Worm (Caenorhabditis elegans) whole organism, young adult: ENCODE results near the gene F21H12.3.

Experiments
- B0019.2 ChIP-seq: fragments of 200-800 bp; sonication (Bioruptor generic); conservative IDR thresholded peaks from 2 replicates; pipeline ENCODE4 v1.3.6; 2022; ENCODE audit warnings: missing genetic modification reagents, missing genetic modification characterization, missing compliant biosample characterization
- B0261.1 ChIP-seq: sonication (generic microtip); optimal IDR thresholded peaks from 2 replicates; lab custom pipeline; 2016; ENCODE audit warnings: mild to moderate bottlenecking, missing genetic modification characterization, moderate library complexity, missing compliant biosample characterization
- C06A6.2 ChIP-seq: fragments of 200-800 bp; sonication (Bioruptor generic); conservative IDR thresholded peaks from 2 replicates; pipeline ENCODE4 v1.3.6; 2022; ENCODE audit warnings: missing genetic modification characterization, missing compliant biosample characterization
- F23B12.7 ChIP-seq: sonication (generic microtip); optimal IDR thresholded peaks from 2 replicates; lab custom pipeline; 2017; ENCODE audit warnings: missing genetic modification characterization, mild to moderate bottlenecking, missing compliant biosample characterization, antibody characterized with exemption, moderate library complexity; ENCODE audit not compliant: insufficient read depth
- F39B2.1 ChIP-seq: fragments of 200-800 bp; sonication (Bioruptor generic); IDR thresholded peaks from 2 replicates; pipeline ENCODE4 v1.3.6; 2022; ENCODE audit warnings: missing genetic modification reagents, missing genetic modification characterization, missing compliant biosample characterization
- K11D2.4 ChIP-seq: fragments of 200-800 bp; sonication (Bioruptor generic); IDR thresholded peaks from 2 replicates; pipeline ENCODE4 v1.3.6; 2022; ENCODE audit warnings: missing genetic modification reagents, missing genetic modification characterization, missing compliant biosample characterization
- T26A5.8 ChIP-seq: sonication (generic microtip); optimal IDR thresholded peaks from 2 replicates; lab custom pipeline; 2016; ENCODE audit warnings: missing genetic modification characterization, missing compliant biosample characterization
- Y53G8AR.9 ChIP-seq: fragments of 200-800 bp; sonication (Bioruptor generic); conservative IDR thresholded peaks from 2 replicates; pipeline ENCODE4 v1.3.6; 2022; ENCODE audit warnings: missing genetic modification reagents, missing genetic modification characterization, missing compliant biosample characterization
- Y56A3A.18 ChIP-seq: fragments of 200-800 bp; sonication (Bioruptor generic); IDR thresholded peaks from 2 replicates; pipeline ENCODE4 v1.3.6; 2022; ENCODE audit warnings: missing genetic modification reagents, missing genetic modification characterization, missing compliant biosample characterization
- ama-1 ChIP-seq, 3 experiments: fragments of 150-350 bp in 1 of 3; sonication (generic microtip) in 2 of 3; optimal IDR thresholded peaks; 2 replicates each; lab custom pipeline; 2014 to 2018; ENCODE audit warnings: missing biosample characterization in 2 of 3, missing genetic modification characterization in 2 of 3, missing genetic modification reagents in 2 of 3
- athp-1 ChIP-seq: sonication (generic microtip); optimal IDR thresholded peaks from 2 replicates; lab custom pipeline; 2017; ENCODE audit warnings: mild to moderate bottlenecking, missing genetic modification characterization, missing compliant biosample characterization
- attf-6 ChIP-seq: fragments of 200-800 bp; sonication (Bioruptor generic); IDR thresholded peaks from 2 replicates; pipeline ENCODE4 v1.3.6; 2022; ENCODE audit warnings: missing genetic modification reagents, missing genetic modification characterization, missing compliant biosample characterization
- ccch-3 ChIP-seq: fragments of 200-800 bp; sonication (Bioruptor generic); optimal IDR thresholded peaks from 2 replicates; lab custom pipeline; 2018; ENCODE audit warnings: mild to moderate bottlenecking, missing genetic modification characterization, missing compliant biosample characterization
- cebp-1 ChIP-seq, 2 experiments: fragments of 200-800 bp in 1 of 2; sonication (Bioruptor generic) in 1 of 2; sonication (generic microtip) in 1 of 2; IDR thresholded peaks in 1 of 2; optimal IDR thresholded peaks in 1 of 2; 2 replicates each; pipeline versions ENCODE4 v1.3.6 to Lab custom; 2017 to 2022; ENCODE audit warnings: missing compliant biosample characterization in 2 of 2, missing genetic modification characterization in 2 of 2, mild to moderate bottlenecking in 1 of 2, missing genetic modification reagents in 1 of 2, moderate library complexity in 1 of 2
- cebp-2 ChIP-seq: fragments of 200-800 bp; sonication (Bioruptor generic); IDR thresholded peaks from 2 replicates; pipeline ENCODE4 v1.3.6; 2022; ENCODE audit warnings: missing genetic modification characterization, missing compliant biosample characterization
- ceh-79 ChIP-seq: sonication (generic microtip); optimal IDR thresholded peaks from 2 replicates; lab custom pipeline; 2017; ENCODE audit warnings: mild to moderate bottlenecking, missing genetic modification characterization, missing compliant biosample characterization
- ceh-91 ChIP-seq: fragments of 200-800 bp; sonication (Bioruptor generic); IDR thresholded peaks from 2 replicates; pipeline ENCODE4 v1.3.6; 2022; ENCODE audit warnings: missing genetic modification reagents, missing genetic modification characterization, missing compliant biosample characterization
- chd-7 ChIP-seq: sonication (generic microtip); optimal IDR thresholded peaks from 2 replicates; lab custom pipeline; 2016; ENCODE audit warnings: mild to moderate bottlenecking, missing genetic modification characterization, moderate library complexity, missing compliant biosample characterization
- die-1 ChIP-seq: sonication (generic microtip); optimal IDR thresholded peaks from 2 replicates; lab custom pipeline; 2016; ENCODE audit warnings: missing genotype, mild to moderate bottlenecking, missing genetic modification characterization, missing compliant biosample characterization
- dox-1 ChIP-seq: fragments of 200-800 bp; sonication (Bioruptor generic); IDR thresholded peaks from 2 replicates; pipeline ENCODE4 v1.3.6; 2022; ENCODE audit warnings: missing genetic modification reagents, missing genetic modification characterization, missing compliant biosample characterization
- dpff-1 ChIP-seq: sonication (generic microtip); optimal IDR thresholded peaks from 2 replicates; lab custom pipeline; 2017; ENCODE audit warnings: mild to moderate bottlenecking, missing genetic modification characterization, missing compliant biosample characterization
- efl-1 ChIP-seq: fragments of 150-350 bp; optimal IDR thresholded peaks from 2 replicates; lab custom pipeline; 2014; ENCODE audit warnings: missing biosample characterization, missing genetic modification reagents, missing genetic modification characterization
- egl-44 ChIP-seq: fragments of 200-800 bp; sonication (Bioruptor generic); IDR thresholded peaks from 2 replicates; pipeline ENCODE4 v1.3.6; 2022; ENCODE audit warnings: missing genetic modification reagents, missing genetic modification characterization, missing compliant biosample characterization
- ekl-4 ChIP-seq: fragments of 200-800 bp; sonication (Bioruptor generic); IDR thresholded peaks from 2 replicates; pipeline ENCODE4 v1.3.6; 2022; ENCODE audit warnings: missing genetic modification reagents, missing genetic modification characterization, missing compliant biosample characterization
- ets-4 ChIP-seq: fragments of 200-800 bp; sonication (Bioruptor generic); optimal IDR thresholded peaks from 2 replicates; lab custom pipeline; 2018; ENCODE audit warnings: mild to moderate bottlenecking, missing genetic modification characterization, missing compliant biosample characterization
- hlh-12 ChIP-seq: sonication (generic microtip); optimal IDR thresholded peaks from 2 replicates; lab custom pipeline; 2016; ENCODE audit warnings: missing genetic modification characterization, missing compliant biosample characterization
- hmg-1.2 ChIP-seq: fragments of 200-800 bp; sonication (Bioruptor generic); IDR thresholded peaks from 2 replicates; pipeline ENCODE4 v1.3.6; 2022; ENCODE audit warnings: missing genetic modification reagents, missing genetic modification characterization, missing compliant biosample characterization
- hmg-20 ChIP-seq: fragments of 200-800 bp; sonication (Bioruptor generic); IDR thresholded peaks from 2 replicates; pipeline ENCODE4 v1.3.6; 2022; ENCODE audit warnings: missing genetic modification reagents, missing genetic modification characterization, missing compliant biosample characterization
- lag-1 ChIP-seq: fragments of 200-800 bp; sonication (Bioruptor generic); IDR thresholded peaks from 2 replicates; pipeline ENCODE4 v1.3.6; 2022; ENCODE audit warnings: missing genetic modification reagents, missing genetic modification characterization, missing compliant biosample characterization
- let-526 ChIP-seq: fragments of 200-800 bp; sonication (Bioruptor generic); IDR thresholded peaks from 2 replicates; pipeline ENCODE4 v1.3.6; 2022; ENCODE audit warnings: missing genetic modification reagents, missing genetic modification characterization, missing compliant biosample characterization
- lin-35 ChIP-seq, 3 experiments: fragments of 150-350 bp in 2 of 3; sonication (generic microtip) in 1 of 3; optimal IDR thresholded peaks; 2 replicates each; lab custom pipeline; 2014 to 2018; ENCODE audit warnings: missing biosample characterization in 3 of 3, missing genetic modification characterization in 3 of 3, missing genetic modification reagents in 3 of 3
- lsy-27 ChIP-seq: sonication (generic microtip); optimal IDR thresholded peaks from 2 replicates; lab custom pipeline; 2017; ENCODE audit warnings: missing genetic modification characterization, mild to moderate bottlenecking, missing compliant biosample characterization, antibody characterized with exemption, missing genotype, borderline replicate concordance; ENCODE audit not compliant: insufficient read depth
- madf-6 ChIP-seq: fragments of 200-800 bp; sonication (Bioruptor generic); IDR thresholded peaks from 2 replicates; pipeline ENCODE4 v1.3.6; 2022; ENCODE audit warnings: missing genetic modification reagents, missing genetic modification characterization, missing compliant biosample characterization
- mel-28 ChIP-seq: sonication (generic microtip); optimal IDR thresholded peaks from 2 replicates; lab custom pipeline; 2016; ENCODE audit warnings: borderline replicate concordance, mild to moderate bottlenecking, missing genetic modification characterization, missing compliant biosample characterization
- nfyb-1 ChIP-seq: fragments of 200-800 bp; sonication (Bioruptor generic); IDR thresholded peaks from 2 replicates; pipeline ENCODE4 v1.3.6; 2022; ENCODE audit warnings: missing genetic modification reagents, missing genetic modification characterization, missing compliant biosample characterization
- nhr-179 ChIP-seq: sonication (generic microtip); optimal IDR thresholded peaks from 2 replicates; lab custom pipeline; 2016; ENCODE audit warnings: mild to moderate bottlenecking, missing genetic modification characterization, missing compliant biosample characterization
- nhr-80 ChIP-seq: sonication (generic microtip); optimal IDR thresholded peaks from 2 replicates; lab custom pipeline; 2016; ENCODE audit warnings: missing genetic modification characterization, missing compliant biosample characterization
- sea-2 ChIP-seq: fragments of 200-800 bp; sonication (Bioruptor generic); IDR thresholded peaks from 2 replicates; pipeline ENCODE4 v1.3.6; 2022; ENCODE audit warnings: missing genetic modification characterization, missing compliant biosample characterization
- snpc-1.1 ChIP-seq: sonication (generic microtip); optimal IDR thresholded peaks from 2 replicates; lab custom pipeline; 2017; ENCODE audit warnings: missing genetic modification characterization, mild to moderate bottlenecking, missing compliant biosample characterization, antibody characterized with exemption, moderate library complexity, missing genotype, missing genetic modification reagents; ENCODE audit not compliant: insufficient read depth
- snpc-1.3 ChIP-seq: sonication (generic microtip); optimal IDR thresholded peaks from 2 replicates; lab custom pipeline; 2017; ENCODE audit warnings: missing genetic modification characterization, mild to moderate bottlenecking, missing compliant biosample characterization, antibody characterized with exemption, moderate library complexity, missing genotype, missing genetic modification reagents; ENCODE audit not compliant: insufficient read depth
- sptf-2 ChIP-seq: fragments of 200-800 bp; sonication (Bioruptor generic); optimal IDR thresholded peaks from 2 replicates; lab custom pipeline; 2018; ENCODE audit warnings: mild to moderate bottlenecking, missing genetic modification characterization, missing compliant biosample characterization
- xnd-1 ChIP-seq: sonication (generic microtip); optimal IDR thresholded peaks from 2 replicates; lab custom pipeline; 2016; ENCODE audit warnings: missing genotype, missing genetic modification reagents, missing genetic modification characterization, missing compliant biosample characterization
- zim-3 ChIP-seq: sonication (generic microtip); optimal IDR thresholded peaks from 2 replicates; lab custom pipeline; 2017; ENCODE audit warnings: mild to moderate bottlenecking, missing genetic modification characterization, moderate library complexity, missing compliant biosample characterization
- ztf-18 ChIP-seq: sonication (generic microtip); optimal IDR thresholded peaks from 2 replicates; lab custom pipeline; 2016; ENCODE audit warnings: missing genotype, mild to moderate bottlenecking, missing genetic modification characterization, missing compliant biosample characterization
- ztf-22 ChIP-seq: fragments of 200-800 bp; sonication (Bioruptor generic); optimal IDR thresholded peaks from 2 replicates; lab custom pipeline; 2018; ENCODE audit warnings: mild to moderate bottlenecking, missing genetic modification characterization, moderate library complexity, missing compliant biosample characterization
- ztf-25 ChIP-seq: fragments of 200-800 bp; sonication (Bioruptor generic); IDR thresholded peaks from 2 replicates; pipeline ENCODE4 v1.3.6; 2022; ENCODE audit warnings: missing genetic modification reagents, missing genetic modification characterization, missing compliant biosample characterization
- ztf-26 ChIP-seq: sonication (generic microtip); optimal IDR thresholded peaks from 2 replicates; lab custom pipeline; 2017; ENCODE audit warnings: missing genetic modification characterization, missing compliant biosample characterization
- ztf-28 ChIP-seq: fragments of 200-800 bp; sonication (Bioruptor generic); IDR thresholded peaks from 2 replicates; pipeline ENCODE4 v1.3.6; 2022; ENCODE audit warnings: missing genetic modification reagents, missing genetic modification characterization, missing compliant biosample characterization

F21H12.3 gene

ce11 chrII:6049546-6049945, 33.2 kb upstream of the F21H12.3 start:
- TF ChIP-seq egl-44 (GFP tag; lab: Robert Waterston, UW), result no peak
- no peak for TF ChIP-seq K11D2.4 (GFP tag; lab: Robert Waterston, UW)
- no peak for TF ChIP-seq ztf-26 (tag; lab: Kevin White, UChicago)
- TF ChIP-seq ztf-22 (GFP tag; lab: Kevin White, UChicago), result no peak
- no peak for TF ChIP-seq dpff-1 (tag; lab: Kevin White, UChicago)
- no peak for TF ChIP-seq hmg-20 (GFP tag; lab: Robert Waterston, UW)
- TF ChIP-seq B0019.2 (GFP tag; lab: Robert Waterston, UW), result no peak
- TF ChIP-seq Y56A3A.18, result no peak
- TF ChIP-seq xnd-1, result no peak
- no peak for TF ChIP-seq ceh-91 (GFP tag; lab: Robert Waterston, UW)
- no peak for TF ChIP-seq hlh-12
- no peak for TF ChIP-seq ama-1 (optimal IDR thresholded peaks at IDR 0.05; lab: Kevin White, UChicago)
- peak in 1 of 2 experiments; percentile 7 for TF ChIP-seq ama-1 (GFP tag; optimal IDR thresholded peaks at IDR 0.05; lab: Kevin White, UChicago)
- TF ChIP-seq ceh-79, result no peak
- 0 out of 2 replicates have a peak, but pooled peaks have one; percentile 14 for TF ChIP-seq madf-6 (GFP tag; lab: Robert Waterston, UW)
- no peak for TF ChIP-seq nfyb-1 (GFP tag; lab: Robert Waterston, UW)
- 0 out of 2 replicates have a peak, but pooled peaks have one; percentile 25 for TF ChIP-seq dox-1 (GFP tag; lab: Robert Waterston, UW)
- TF ChIP-seq sea-2 (GFP tag; lab: Robert Waterston, UW), result no peak
- TF ChIP-seq sptf-2 (GFP tag; lab: Kevin White, UChicago), result no peak
- TF ChIP-seq let-526, result no peak
- TF ChIP-seq nhr-179 (tag; lab: Kevin White, UChicago), result no peak
- TF ChIP-seq athp-1 (tag; lab: Kevin White, UChicago), result no peak
- TF ChIP-seq cebp-2 (GFP tag; lab: Robert Waterston, UW), result no peak
- TF ChIP-seq zim-3, result no peak
- no peak for TF ChIP-seq chd-7 (tag; lab: Kevin White, UChicago)
- no peak for TF ChIP-seq F23B12.7
- no peak for TF ChIP-seq die-1 (tag; lab: Kevin White, UChicago)
- no peak for TF ChIP-seq T26A5.8 (tag; lab: Kevin White, UChicago)
- TF ChIP-seq lin-35 (GFP tag; optimal IDR thresholded peaks at IDR 0.05; lab: Kevin White, UChicago), result no peak
- no peak for TF ChIP-seq lag-1 (GFP tag; lab: Robert Waterston, UW)
- TF ChIP-seq hmg-1.2 (GFP tag; lab: Robert Waterston, UW), result no peak
- TF ChIP-seq F39B2.1 (GFP tag; lab: Robert Waterston, UW), result no peak
- TF ChIP-seq ztf-18 (tag; lab: Kevin White, UChicago), result peak; percentile 75
- TF ChIP-seq ccch-3 (GFP tag; lab: Kevin White, UChicago), result no peak
- TF ChIP-seq B0261.1 (tag; lab: Kevin White, UChicago), result no peak
- no peak for TF ChIP-seq ekl-4 (GFP tag; lab: Robert Waterston, UW)
- TF ChIP-seq mel-28 (tag; lab: Kevin White, UChicago), result no peak
- no peak for TF ChIP-seq lsy-27 (tag; lab: Kevin White, UChicago)
- TF ChIP-seq snpc-1.3 (tag; lab: Kevin White, UChicago), result no peak
- TF ChIP-seq ztf-28 (GFP tag; lab: Robert Waterston, UW), result no peak
- no peak for TF ChIP-seq efl-1 (GFP tag; lab: Kevin White, UChicago)
- TF ChIP-seq cebp-1 (GFP tag; IDR thresholded peaks at IDR 0.05; lab: Robert Waterston, UW), result no peak
- peak; percentile 1 for TF ChIP-seq cebp-1 (tag; optimal IDR thresholded peaks at IDR 0.05; lab: Kevin White, UChicago)
- TF ChIP-seq attf-6 (GFP tag; lab: Robert Waterston, UW), result no peak
- TF ChIP-seq ztf-25 (GFP tag; lab: Robert Waterston, UW), result no peak
- TF ChIP-seq ets-4 (GFP tag; lab: Kevin White, UChicago), result no peak
- no peak for TF ChIP-seq C06A6.2 (GFP tag; lab: Robert Waterston, UW)
- no peak for TF ChIP-seq Y53G8AR.9
- TF ChIP-seq snpc-1.1 (tag; lab: Kevin White, UChicago), result no peak
- peak; percentile 74 for TF ChIP-seq nhr-80 (tag; lab: Kevin White, UChicago)
